Worm (Caenorhabditis elegans): ENCODE measurements around the gene srd-63.

srd-63 gene

DNA sequence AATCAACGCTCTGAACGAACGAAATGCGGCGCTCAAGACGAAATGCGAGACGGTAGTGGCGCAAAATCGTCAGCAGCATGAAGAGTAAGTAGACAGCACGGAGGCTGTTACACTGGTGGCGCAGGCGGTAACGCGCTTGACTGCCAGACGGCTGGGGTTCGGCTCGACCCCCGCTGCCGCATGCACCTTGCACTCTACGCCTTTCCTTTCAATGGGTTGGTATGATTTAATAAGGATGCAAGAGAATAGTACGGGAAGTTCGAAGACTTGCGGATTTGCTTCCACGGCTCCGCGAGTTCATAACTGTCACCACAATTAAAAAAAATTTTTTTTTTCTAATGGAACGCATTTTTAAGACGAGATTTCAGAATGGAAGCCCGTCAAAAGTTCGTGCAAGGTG, 23.6 kb downstream of the srd-63 start:
- no peak for TF ChIP-seq unc-39 (tag; optimal IDR thresholded peaks at IDR 0.05)
- no peak for TF ChIP-seq nhr-76 (tag; optimal IDR thresholded peaks at IDR 0.05)
- no peak for TF ChIP-seq ceh-39 (tag; optimal IDR thresholded peaks at IDR 0.05)
- peak; percentile 85 for TF ChIP-seq sptf-1 (tag; optimal IDR thresholded peaks at IDR 0.05)
- TF ChIP-seq ceh-83 (GFP tag; optimal IDR thresholded peaks at IDR 0.05): peak; percentile 76
- peak; percentile 76 for TF ChIP-seq M03D4.4 (tag; optimal IDR thresholded peaks at IDR 0.05)
- TF ChIP-seq hlh-1 (tag; optimal IDR thresholded peaks at IDR 0.05): peak; percentile 21
- TF ChIP-seq tbx-8 (GFP tag; optimal IDR thresholded peaks at IDR 0.05): peak; percentile 53
- no peak for TF ChIP-seq mep-1 (tag; optimal IDR thresholded peaks at IDR 0.05)
- no peak for TF ChIP-seq nhr-2 (tag; optimal IDR thresholded peaks at IDR 0.05)
- no peak for TF ChIP-seq nhr-28 (tag; optimal IDR thresholded peaks at IDR 0.05)
- peak; percentile 60 for TF ChIP-seq bed-3 (GFP tag; optimal IDR thresholded peaks at IDR 0.05)
- TF ChIP-seq lin-13 (tag; optimal IDR thresholded peaks at IDR 0.05): peak; percentile 25
- no peak for TF ChIP-seq ztf-11 (tag; optimal IDR thresholded peaks at IDR 0.05)
- TF ChIP-seq sem-2 (GFP tag; optimal IDR thresholded peaks at IDR 0.05): peak; percentile 73
- TF ChIP-seq ceh-43 (GFP tag; optimal IDR thresholded peaks at IDR 0.05): peak; percentile 57
- peak; percentile 41 for TF ChIP-seq flh-1 (GFP tag; optimal IDR thresholded peaks at IDR 0.05)
- no peak for TF ChIP-seq ces-1 (GFP tag; optimal IDR thresholded peaks at IDR 0.05)
- peak; percentile 84 for TF ChIP-seq cnd-1 (tag; optimal IDR thresholded peaks at IDR 0.05)
- no peak for TF ChIP-seq blmp-1 (tag; optimal IDR thresholded peaks at IDR 0.05)
- TF ChIP-seq ham-2 (GFP tag; optimal IDR thresholded peaks at IDR 0.05): peak; percentile 57
- TF ChIP-seq nhr-237 (tag; optimal IDR thresholded peaks at IDR 0.05): no peak
- TF ChIP-seq mab-5 (tag; optimal IDR thresholded peaks at IDR 0.05): no peak
- no peak for TF ChIP-seq nhr-12 (tag; optimal IDR thresholded peaks at IDR 0.05)
- no peak for TF ChIP-seq elt-1 (tag; optimal IDR thresholded peaks at IDR 0.05; ENCODE audit: borderline replicate concordance, insufficient read depth)
- TF ChIP-seq unc-120 (tag; optimal IDR thresholded peaks at IDR 0.05; ENCODE audit: poor library complexity, severe bottlenecking): peak; percentile 54
- peak; percentile 48 for TF ChIP-seq pha-4 (tag; optimal IDR thresholded peaks at IDR 0.05)
- peak; percentile 82 for TF ChIP-seq mls-2 (tag; optimal IDR thresholded peaks at IDR 0.05)
- TF ChIP-seq elt-3 (tag; optimal IDR thresholded peaks at IDR 0.05): no peak
- peak; percentile 78 for TF ChIP-seq drap-1 (GFP tag; optimal IDR thresholded peaks at IDR 0.05)
- TF ChIP-seq snpc-4 (tag; optimal IDR thresholded peaks at IDR 0.05): no peak
- peak; percentile 62 for TF ChIP-seq lin-32 (GFP tag; optimal IDR thresholded peaks at IDR 0.05)
- TF ChIP-seq unc-62 (GFP tag; optimal IDR thresholded peaks at IDR 0.05): no peak

- TF ChIP-seq nhr-12 (tag; optimal IDR thresholded peaks at IDR 0.05) (no peak), nhr-76 (tag; optimal IDR thresholded peaks at IDR 0.05) (no peak), blmp-1 (tag; optimal IDR thresholded peaks at IDR 0.05) (no peak), sem-2 (GFP tag; optimal IDR thresholded peaks at IDR 0.05) (no peak), lin-32 (GFP tag; optimal IDR thresholded peaks at IDR 0.05) (no peak), nhr-28 (tag; optimal IDR thresholded peaks at IDR 0.05) (no peak), unc-62 (GFP tag; optimal IDR thresholded peaks at IDR 0.05) (no peak), elt-1 (tag; optimal IDR thresholded peaks at IDR 0.05; ENCODE audit: borderline replicate concordance, insufficient read depth) (no peak), bed-3 (GFP tag; optimal IDR thresholded peaks at IDR 0.05) (no peak), unc-120 (tag; optimal IDR thresholded peaks at IDR 0.05; ENCODE audit: poor library complexity, severe bottlenecking) (no peak), tbx-8 (GFP tag; optimal IDR thresholded peaks at IDR 0.05) (no peak), zip-8 (tag; optimal IDR thresholded peaks at IDR 0.05) (no peak), ceh-83 (GFP tag; optimal IDR thresholded peaks at IDR 0.05) (no peak), pha-4 (tag; optimal IDR thresholded peaks at IDR 0.05) (no peak), lin-13 (tag; optimal IDR thresholded peaks at IDR 0.05) (no peak)
Observed at ce11 chrV:16368143-16368542, 25.5 kb downstream of the srd-63 start.

DNA sequence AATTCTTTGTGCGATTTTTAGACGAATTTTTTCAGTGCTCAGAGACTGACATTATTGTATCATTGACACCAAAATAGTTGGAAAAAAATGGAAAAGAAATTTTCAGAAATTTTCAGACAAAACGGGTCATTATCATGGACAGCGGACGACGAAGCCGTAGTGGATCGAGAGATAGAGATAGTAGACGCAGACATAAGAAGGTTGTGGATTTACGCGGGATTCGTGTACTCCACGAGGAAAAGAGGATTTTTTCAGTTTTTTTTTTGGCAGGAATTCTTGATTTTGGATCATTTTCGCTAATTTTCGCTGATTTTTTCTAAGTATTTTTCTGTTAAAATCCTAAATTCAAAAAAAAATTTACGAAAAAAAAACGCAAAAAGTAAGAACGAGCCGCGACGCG, 26.1 kb downstream of the srd-63 start, which contains the start of gene W08G11.3:
Gene W08G11.3, plus strand, starts transcription at position 107 of the 400 bp plus-strand sequence.
- TF ChIP-seq mab-5 (tag; optimal IDR thresholded peaks at IDR 0.05) (no peak), nhr-2 (tag; optimal IDR thresholded peaks at IDR 0.05) (no peak), bed-3 (GFP tag; optimal IDR thresholded peaks at IDR 0.05) (no peak), hlh-1 (tag; optimal IDR thresholded peaks at IDR 0.05) (no peak)

DNA sequence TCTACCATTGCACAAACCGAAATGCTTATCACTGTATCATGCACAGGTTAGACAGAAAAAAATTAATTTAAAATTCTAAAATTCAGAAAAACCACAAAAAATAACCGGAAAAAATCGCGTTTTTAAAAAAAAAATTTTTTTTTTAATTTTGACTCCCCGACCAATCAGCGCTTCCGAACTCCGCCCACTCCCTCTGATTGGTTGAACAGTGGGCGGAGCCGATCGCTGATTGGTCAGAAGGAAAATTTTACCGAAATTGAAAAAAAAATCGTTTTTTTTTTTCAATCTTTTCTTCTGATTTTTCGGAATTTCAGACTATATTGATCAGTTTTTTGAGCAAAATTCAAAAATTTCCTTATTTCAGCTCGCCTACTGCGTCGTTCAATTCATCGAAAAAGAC, 32.3 kb downstream of the srd-63 start:
- TF ChIP-seq lin-13 (tag; optimal IDR thresholded peaks at IDR 0.05) (no peak), mab-5 (tag; optimal IDR thresholded peaks at IDR 0.05) (no peak), cnd-1 (tag; optimal IDR thresholded peaks at IDR 0.05) (no peak), pha-4 (tag; optimal IDR thresholded peaks at IDR 0.05) (no peak), elt-3 (tag; optimal IDR thresholded peaks at IDR 0.05) (no peak), ham-2 (GFP tag; optimal IDR thresholded peaks at IDR 0.05) (no peak), snpc-4 (tag; optimal IDR thresholded peaks at IDR 0.05) (no peak)

All from whole organism, mixed stage, embryonic.